Worm (Caenorhabditis elegans) whole organism, young adult: ENCODE data around the gene ergi-2.

Experiments
- F37B4.10 ChIP-seq: fragments of 200-800 bp; sonication (Bioruptor generic); IDR thresholded peaks from 2 replicates; pipeline ENCODE4 v1.3.6; 2022; ENCODE audit warnings: missing genetic modification characterization, missing compliant biosample characterization
- Y53G8AR.9 ChIP-seq: fragments of 200-800 bp; sonication (Bioruptor generic); conservative IDR thresholded peaks from 2 replicates; pipeline ENCODE4 v1.3.6; 2022; ENCODE audit warnings: missing genetic modification reagents, missing genetic modification characterization, missing compliant biosample characterization
- ceh-40 ChIP-seq: fragments of 200-800 bp; sonication (Bioruptor generic); IDR thresholded peaks from 2 replicates; pipeline ENCODE4 v1.3.6; 2022; ENCODE audit warnings: missing genetic modification characterization, missing compliant biosample characterization
- lag-1 ChIP-seq: fragments of 200-800 bp; sonication (Bioruptor generic); IDR thresholded peaks from 2 replicates; pipeline ENCODE4 v1.3.6; 2022; ENCODE audit warnings: missing genetic modification reagents, missing genetic modification characterization, missing compliant biosample characterization
- lin-35 ChIP-seq, 3 experiments: fragments of 150-350 bp in 2 of 3; sonication (generic microtip) in 1 of 3; optimal IDR thresholded peaks; 2 replicates each; lab custom pipeline; 2014 to 2018; ENCODE audit warnings: missing biosample characterization in 3 of 3, missing genetic modification characterization in 3 of 3, missing genetic modification reagents in 3 of 3
- mxl-1 ChIP-seq: sonication (generic microtip); optimal IDR thresholded peaks from 2 replicates; lab custom pipeline; 2016; ENCODE audit warnings: missing genetic modification characterization, missing compliant biosample characterization
- nfya-1 ChIP-seq: sonication (generic microtip); optimal IDR thresholded peaks from 2 replicates; lab custom pipeline; 2017; ENCODE audit warnings: antibody characterized with exemption, missing compliant biosample characterization, missing genetic modification characterization, borderline replicate concordance; ENCODE audit not compliant: insufficient read depth
- snpc-4 ChIP-seq, 5 experiments: fragments of 150-350 bp in 1 of 5; sonication (generic microtip) in 4 of 5; optimal IDR thresholded peaks; 2 replicates each; lab custom pipeline; 2014 to 2018; ENCODE audit warnings: missing genetic modification characterization in 5 of 5, missing biosample characterization in 3 of 5, antibody characterized with exemption in 2 of 5, mild to moderate bottlenecking in 2 of 5, missing compliant biosample characterization in 2 of 5, missing genotype in 2 of 5, moderate library complexity in 2 of 5, missing genetic modification reagents in 1 of 5
- xnd-1 ChIP-seq: sonication (generic microtip); optimal IDR thresholded peaks from 2 replicates; lab custom pipeline; 2016; ENCODE audit warnings: missing genotype, missing genetic modification reagents, missing genetic modification characterization, missing compliant biosample characterization

DNA sequence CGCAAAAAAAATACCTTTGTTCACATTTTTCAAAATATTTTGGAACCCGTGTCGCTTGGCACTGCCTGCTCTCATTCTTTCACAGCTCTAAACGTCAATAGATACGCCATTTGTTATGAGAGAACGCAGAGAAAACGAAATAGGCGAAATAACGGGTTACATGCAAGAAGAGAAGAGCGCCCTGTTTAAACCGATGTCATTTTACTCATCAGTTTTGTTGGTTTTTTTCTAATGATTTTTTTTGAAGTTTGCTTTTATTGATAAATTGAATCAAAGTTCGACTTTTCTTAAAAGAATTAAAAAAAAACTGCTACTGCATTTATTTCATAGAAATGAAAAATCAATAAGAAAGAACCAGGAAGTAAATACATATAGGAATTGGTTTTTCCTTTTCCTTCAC is 28.4 kb downstream of the ergi-2 start:
- TF ChIP-seq Y53G8AR.9 (GFP tag; lab: Robert Waterston, UW) (no peak), nfya-1 (no peak), xnd-1 (tag; lab: Kevin White, UChicago) (no peak), ceh-40 (GFP tag; lab: Robert Waterston, UW) (no peak), F37B4.10 (GFP tag; lab: Robert Waterston, UW) (no peak), lag-1 (GFP tag; lab: Robert Waterston, UW) (no peak), mxl-1 (tag; lab: Kevin White, UChicago) (no peak), lin-35 (GFP tag; optimal IDR thresholded peaks at IDR 0.05; lab: Kevin White, UChicago) (peak in 1 of 3 experiments; percentile 3), snpc-4 (GFP tag; optimal IDR thresholded peaks at IDR 0.05; lab: Kevin White, UChicago) (no peak), snpc-4 (tag; optimal IDR thresholded peaks at IDR 0.05; lab: Kevin White, UChicago) (peak in 1 of 4 experiments; percentile 23)
